Worm (Caenorhabditis elegans): ENCODE measurements around the gene denn-4.

ce11 chrIV:1924178-1924577, 377 bp downstream of the denn-4 start:
- no peak for TF ChIP-seq unc-62 (GFP tag; optimal IDR thresholded peaks at IDR 0.05)
- TF ChIP-seq mab-5 (tag; optimal IDR thresholded peaks at IDR 0.05), result no peak

Data from whole organism, mixed stage, embryonic.